Worm (Caenorhabditis elegans) whole organism, L4 larva: ENCODE measurements around the gene C31E10.11.
"Not testable (repeated sequence)": the region's sequence is repeated elsewhere in the genome, so short reads cannot be mapped to it uniquely, and the experiment has no call there.

Experiments
- nhr-28 ChIP-seq: fragments of 150-350 bp; optimal IDR thresholded peaks from 2 replicates; lab custom pipeline; 2014; ENCODE audit warnings: missing biosample characterization, missing genetic modification characterization
- saeg-2 ChIP-seq: fragments of 200-800 bp; sonication (Bioruptor generic); IDR thresholded peaks from 2 replicates; pipeline ENCODE4 v1.3.6; 2022; ENCODE audit warnings: missing genetic modification reagents, missing genetic modification characterization, missing compliant biosample characterization
- unc-39 ChIP-seq: sonication (generic microtip); optimal IDR thresholded peaks from 2 replicates; lab custom pipeline; 2017; ENCODE audit warnings: missing biosample characterization, missing genetic modification characterization
- unc-62 ChIP-seq, 3 experiments: fragments of 150-350 bp in 1 of 3; sonication (generic microtip); optimal IDR thresholded peaks in 2 of 3; peaks in 1 of 3; 1 replicate in 1 of 3; 2 replicates in 2 of 3; lab custom pipeline; 2014 to 2017; ENCODE audit warnings: missing biosample characterization in 3 of 3, missing genetic modification characterization in 3 of 3, missing genetic modification reagents in 3 of 3, missing genotype in 1 of 3

DNA sequence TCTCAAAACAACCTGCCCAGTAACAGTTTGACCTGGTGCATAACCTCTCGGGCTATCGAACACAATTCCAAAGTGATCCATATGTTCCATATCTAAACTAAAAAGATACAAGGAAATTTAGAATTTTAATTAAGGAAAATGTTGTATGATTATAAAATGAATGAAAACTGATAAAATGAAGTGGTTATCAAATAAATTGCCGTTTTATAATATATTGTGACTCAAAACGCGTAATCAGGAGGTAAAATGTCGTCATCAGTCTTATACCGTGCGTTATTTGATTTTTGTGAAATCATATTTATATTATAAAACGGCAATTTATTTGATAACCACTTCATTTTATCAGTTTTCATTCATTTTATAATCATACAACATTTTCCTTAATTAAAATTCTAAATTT lies 10.2 kb downstream of the C31E10.11 start, which contains the start of gene arrd-24:
- TF ChIP-seq nhr-28 (tag; lab: Kevin White, UChicago); unc-39 (tag; lab: Kevin White, UChicago); saeg-2; unc-62 (GFP tag; optimal IDR thresholded peaks at IDR 0.05 in 1 of 2; lab: Kevin White, UChicago); unc-62 (tag; optimal IDR thresholded peaks at IDR 0.05; lab: Kevin White, UChicago): not testable (repeated sequence)
